Fruit fly (Drosophila melanogaster) whole organism, embryonic: ENCODE results near the gene CIA30.
A peak's percentile ranks its signal among the peaks of the same experiment; 100 is the strongest.

Source experiments
- ATbp ChIP-seq: fragments of 200-800 bp; sonication (Bioruptor generic); optimal IDR thresholded peaks from 2 replicates; lab custom pipeline; 2017; ENCODE audit warnings: missing biosample characterization, mild to moderate bottlenecking, missing genetic modification characterization, missing genetic modification reagents
- BEAF-32 ChIP-seq: fragments of 200-800 bp; sonication (Bioruptor generic); optimal IDR thresholded peaks from 3 replicates; lab custom pipeline; 2017; ENCODE audit warnings: missing biosample characterization, missing genetic modification characterization, mild to moderate bottlenecking, moderate library complexity, missing genetic modification reagents
- CG10147 ChIP-seq: fragments of 200-800 bp; sonication (Bioruptor generic); optimal IDR thresholded peaks from 2 replicates; lab custom pipeline; 2019; ENCODE audit warnings: missing biosample characterization, mild to moderate bottlenecking, missing genetic modification characterization, moderate library complexity
- CG10267 ChIP-seq: fragments of 200-800 bp; sonication (Bioruptor generic); optimal IDR thresholded peaks from 2 replicates; lab custom pipeline; 2018; ENCODE audit warnings: missing biosample characterization, mild to moderate bottlenecking, missing genetic modification characterization, moderate library complexity
- CG11504 ChIP-seq: fragments of 200-800 bp; sonication (Bioruptor generic); optimal IDR thresholded peaks from 3 replicates; lab custom pipeline; 2019; ENCODE audit warnings: missing biosample characterization, mild to moderate bottlenecking, missing genetic modification characterization, moderate library complexity
- CG12769 ChIP-seq: fragments of 200-800 bp; sonication (Bioruptor generic); optimal IDR thresholded peaks from 2 replicates; lab custom pipeline; 2019; ENCODE audit warnings: missing biosample characterization, mild to moderate bottlenecking, missing genetic modification characterization, moderate library complexity
- CG12942 ChIP-seq: fragments of 200-800 bp; sonication (Bioruptor generic); optimal IDR thresholded peaks from 3 replicates; lab custom pipeline; 2016; ENCODE audit warnings: missing biosample characterization, missing genetic modification characterization
- CG14965 ChIP-seq: fragments of 200-800 bp; sonication (Bioruptor generic); optimal IDR thresholded peaks from 2 replicates; lab custom pipeline; 2016; ENCODE audit warnings: missing biosample characterization, missing genetic modification characterization, borderline replicate concordance
- CG16779 ChIP-seq: fragments of 200-800 bp; sonication (Bioruptor generic); IDR thresholded peaks from 2 replicates; pipeline ENCODE4 v1.3.6; 2022; ENCODE audit warnings: missing biosample characterization, missing genetic modification characterization
- CG16815 ChIP-seq: fragments of 200-800 bp; sonication (Bioruptor generic); optimal IDR thresholded peaks from 3 replicates; lab custom pipeline; 2017; ENCODE audit warnings: missing biosample characterization, mild to moderate bottlenecking, missing genetic modification characterization
- CG18262 ChIP-seq: fragments of 200-800 bp; optimal IDR thresholded peaks from 3 replicates; lab custom pipeline; 2019; ENCODE audit warnings: missing biosample characterization, mild to moderate bottlenecking, missing genetic modification characterization, moderate library complexity
- CG2129 ChIP-seq: fragments of 200-800 bp; sonication (Bioruptor generic); IDR thresholded peaks from 2 replicates; pipeline ENCODE4 v1.3.6; 2022; ENCODE audit warnings: missing biosample characterization, missing genetic modification characterization; ENCODE audit not compliant: partially characterized antibody
- CG2199 ChIP-seq: fragments of 200-800 bp; sonication (Bioruptor generic); IDR thresholded peaks from 3 replicates; pipeline ENCODE4 v1.3.6; 2022; ENCODE audit warnings: missing biosample characterization, missing genetic modification characterization
- CG2712 ChIP-seq: fragments of 200-800 bp; optimal IDR thresholded peaks from 3 replicates; lab custom pipeline; 2019; ENCODE audit warnings: missing biosample characterization, mild to moderate bottlenecking, missing genetic modification characterization, moderate library complexity
- CG31365 ChIP-seq: fragments of 200-800 bp; sonication (Bioruptor generic); optimal IDR thresholded peaks from 2 replicates; lab custom pipeline; 2018; ENCODE audit warnings: missing biosample characterization, mild to moderate bottlenecking, missing genetic modification characterization
- CG33213 ChIP-seq: fragments of 200-800 bp; sonication (Bioruptor generic); optimal IDR thresholded peaks from 3 replicates; lab custom pipeline; 2016; ENCODE audit warnings: missing biosample characterization, missing genetic modification characterization
- CG3995 ChIP-seq: fragments of 200-800 bp; sonication (Bioruptor generic); optimal IDR thresholded peaks from 3 replicates; lab custom pipeline; 2016; ENCODE audit warnings: missing biosample characterization, missing genetic modification characterization
- CG4282 ChIP-seq: fragments of 200-800 bp; sonication (Bioruptor generic); optimal IDR thresholded peaks from 2 replicates; lab custom pipeline; 2016; ENCODE audit warnings: missing biosample characterization, missing genetic modification characterization
- CG4328 ChIP-seq: fragments of 200-800 bp; sonication (Bioruptor generic); optimal IDR thresholded peaks from 3 replicates; lab custom pipeline; 2017; ENCODE audit warnings: missing biosample characterization, missing genetic modification reagents, missing genetic modification characterization
- CG7271 ChIP-seq: fragments of 200-800 bp; sonication (Bioruptor generic); optimal IDR thresholded peaks from 2 replicates; lab custom pipeline; 2018; ENCODE audit warnings: missing biosample characterization, mild to moderate bottlenecking, missing genetic modification characterization, moderate library complexity
- CG7357 ChIP-seq: fragments of 200-800 bp; sonication (Bioruptor generic); IDR thresholded peaks from 3 replicates; pipeline ENCODE4 v1.3.6; 2022; ENCODE audit warnings: missing biosample characterization, missing genetic modification characterization
- CG7839 ChIP-seq: fragments of 200-800 bp; sonication (Bioruptor generic); optimal IDR thresholded peaks from 3 replicates; lab custom pipeline; 2018; ENCODE audit warnings: missing biosample characterization, mild to moderate bottlenecking, missing genetic modification characterization, moderate library complexity
- CG7928 ChIP-seq: fragments of 200-800 bp; sonication (Bioruptor generic); optimal IDR thresholded peaks from 2 replicates; lab custom pipeline; 2017; ENCODE audit warnings: missing biosample characterization, mild to moderate bottlenecking, missing genetic modification characterization
- CG9215 ChIP-seq: fragments of 200-800 bp; sonication (Bioruptor generic); IDR thresholded peaks from 2 replicates; pipeline ENCODE4 v1.3.6; 2022; ENCODE audit warnings: missing biosample characterization, missing genetic modification characterization
- CG9609 ChIP-seq: fragments of 200-800 bp; sonication (Bioruptor generic); optimal IDR thresholded peaks from 3 replicates; lab custom pipeline; 2016; ENCODE audit warnings: missing biosample characterization, missing genetic modification characterization
- HLH54F ChIP-seq: fragments of 200-800 bp; sonication (Bioruptor generic); optimal IDR thresholded peaks from 3 replicates; lab custom pipeline; 2016; ENCODE audit warnings: missing biosample characterization, missing genetic modification characterization
- Hmr ChIP-seq: fragments of 200-800 bp; sonication (Bioruptor generic); optimal IDR thresholded peaks from 3 replicates; lab custom pipeline; 2017; ENCODE audit warnings: mild to moderate bottlenecking, missing biosample characterization, missing genetic modification reagents, missing genetic modification characterization
- Hr3 ChIP-seq: fragments of 200-800 bp; sonication (Bioruptor generic); optimal IDR thresholded peaks from 3 replicates; lab custom pipeline; 2016; ENCODE audit warnings: missing biosample characterization, missing genetic modification characterization
- Hr78 ChIP-seq, 2 experiments: fragments of 200-800 bp in 1 of 2; fragments of >200 bp in 1 of 2; sonication (Bioruptor generic) in 1 of 2; optimal IDR thresholded peaks; 2 replicates each; lab custom pipeline; 2017 to 2019; ENCODE audit warnings: missing biosample characterization in 2 of 2, missing genetic modification characterization in 2 of 2, mild to moderate bottlenecking in 1 of 2, moderate library complexity in 1 of 2
- Med ChIP-seq: fragments of 200-800 bp; sonication (Bioruptor generic); peaks from one replicate; lab custom pipeline; 2016; ENCODE audit warnings: missing biosample characterization, missing genetic modification characterization, mild to moderate bottlenecking, inconsistent platforms, moderate library complexity
- Nf-YA ChIP-seq: fragments of 200-800 bp; sonication (Bioruptor generic); IDR thresholded peaks from 2 replicates; pipeline ENCODE4 v1.3.6; 2022; ENCODE audit warnings: missing biosample characterization, missing genetic modification characterization
- ac ChIP-seq: fragments of 200-800 bp; sonication (Bioruptor generic); optimal IDR thresholded peaks from 3 replicates; lab custom pipeline; 2017; ENCODE audit warnings: missing biosample characterization, mild to moderate bottlenecking, missing genetic modification characterization
- ase ChIP-seq: fragments of 200-800 bp; sonication (Bioruptor generic); IDR thresholded peaks from 3 replicates; pipeline ENCODE4 v1.3.6; 2022; ENCODE audit warnings: missing biosample characterization, missing genetic modification characterization
- caup ChIP-seq: fragments of 200-800 bp; sonication (Bioruptor generic); optimal IDR thresholded peaks from 3 replicates; lab custom pipeline; 2017; ENCODE audit warnings: missing biosample characterization, mild to moderate bottlenecking, missing genetic modification characterization, moderate library complexity; ENCODE audit not compliant: severe bottlenecking
- emc ChIP-seq: fragments of 200-800 bp; sonication (Bioruptor generic); optimal IDR thresholded peaks from 2 replicates; lab custom pipeline; 2016; ENCODE audit warnings: missing biosample characterization, missing genetic modification characterization
- fd96Cb ChIP-seq: fragments of 200-800 bp; sonication (Bioruptor generic); optimal IDR thresholded peaks from 2 replicates; lab custom pipeline; 2018; ENCODE audit warnings: missing biosample characterization, mild to moderate bottlenecking, missing genetic modification characterization, moderate library complexity
- insv ChIP-seq, 2 experiments: fragments of 200-800 bp; sonication (Bioruptor generic); optimal IDR thresholded peaks; 3 replicates each; lab custom pipeline; 2016 to 2018; ENCODE audit warnings: missing biosample characterization in 2 of 2, missing genetic modification characterization in 2 of 2
- kah ChIP-seq: fragments of 200-800 bp; sonication (Bioruptor generic); optimal IDR thresholded peaks from 2 replicates; lab custom pipeline; 2018; ENCODE audit warnings: missing biosample characterization, mild to moderate bottlenecking, missing genetic modification characterization
- luna ChIP-seq: fragments of 200-800 bp; sonication (Bioruptor generic); optimal IDR thresholded peaks from 2 replicates; lab custom pipeline; 2016; ENCODE audit warnings: missing biosample characterization, missing genetic modification characterization
- nerfin-2 ChIP-seq: fragments of 200-800 bp; sonication (Bioruptor generic); IDR thresholded peaks from 2 replicates; pipeline ENCODE4 v1.3.6; 2022; ENCODE audit warnings: missing biosample characterization, missing genetic modification characterization; ENCODE audit not compliant: partially characterized antibody
- onecut ChIP-seq: fragments of 200-800 bp; sonication (Bioruptor generic); IDR thresholded peaks from 2 replicates; pipeline ENCODE4 v1.3.6; 2022; ENCODE audit warnings: missing biosample characterization, missing genetic modification characterization
- pho ChIP-seq: fragments of 200-800 bp; sonication (Bioruptor generic); optimal IDR thresholded peaks from 2 replicates; lab custom pipeline; 2016; ENCODE audit warnings: missing biosample characterization, missing genetic modification characterization
- pnt ChIP-seq: fragments of 200-800 bp; sonication (Bioruptor generic); optimal IDR thresholded peaks from 3 replicates; lab custom pipeline; 2016; ENCODE audit warnings: missing biosample characterization, missing genetic modification characterization
- prd ChIP-seq, 3 experiments: fragments of >200 bp in 2 of 3; fragments of 200-800 bp in 1 of 3; sonication (Bioruptor generic) in 1 of 3; optimal IDR thresholded peaks in 2 of 3; IDR thresholded peaks in 1 of 3; 2 replicates in 2 of 3; 3 replicates in 1 of 3; pipeline versions ENCODE4 v1.3.6 to Lab custom; 2017 to 2022; ENCODE audit warnings: missing biosample characterization in 1 of 3, missing genetic modification characterization in 1 of 3
- psq ChIP-seq: fragments of 200-800 bp; sonication (Bioruptor generic); optimal IDR thresholded peaks from 2 replicates; lab custom pipeline; 2017; ENCODE audit warnings: missing biosample characterization, missing genetic modification characterization
- pzg ChIP-seq: fragments of 200-800 bp; sonication (Bioruptor generic); optimal IDR thresholded peaks from 3 replicates; lab custom pipeline; 2018; ENCODE audit warnings: missing biosample characterization, mild to moderate bottlenecking, missing genetic modification characterization, moderate library complexity
- repo ChIP-seq: fragments of 200-800 bp; sonication (Bioruptor generic); optimal IDR thresholded peaks from 2 replicates; lab custom pipeline; 2016; ENCODE audit warnings: missing biosample characterization, missing genetic modification characterization
- so ChIP-seq: fragments of 200-800 bp; sonication (Bioruptor generic); IDR thresholded peaks from 3 replicates; pipeline ENCODE4 v1.3.6; 2022; ENCODE audit warnings: missing biosample characterization, missing genetic modification characterization
- vfl ChIP-seq: fragments of 200-800 bp; sonication (Bioruptor generic); optimal IDR thresholded peaks from 2 replicates; lab custom pipeline; 2016; ENCODE audit warnings: missing biosample characterization, missing genetic modification characterization
- zfh2 ChIP-seq: fragments of 200-800 bp; sonication (Bioruptor generic); optimal IDR thresholded peaks from 2 replicates; lab custom pipeline; 2016; ENCODE audit warnings: missing biosample characterization, missing genetic modification characterization

The CIA30 gene

DNA sequence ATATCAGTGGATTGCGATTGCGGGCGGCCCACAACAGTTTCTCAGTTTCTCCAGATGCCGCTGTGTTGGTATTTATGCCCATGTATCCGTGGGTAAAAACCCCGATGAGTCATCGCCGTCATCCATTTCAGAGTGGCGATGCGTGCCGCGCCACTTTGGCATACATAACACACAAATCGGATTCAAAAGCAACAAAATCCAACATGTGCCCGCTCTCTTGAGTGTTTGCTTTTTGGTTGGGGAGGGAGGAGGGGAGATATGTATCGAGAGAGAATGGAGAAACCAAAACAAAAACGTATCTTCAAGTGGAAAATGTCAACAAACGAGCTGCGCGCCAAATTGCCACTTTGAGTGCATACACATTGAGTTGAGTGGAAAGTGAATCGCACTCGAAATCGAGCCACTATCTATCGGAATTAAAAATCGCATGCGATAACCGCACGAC, 34.9 kb downstream of the CIA30 start (continued):
- TF ChIP-seq CG9609 (GFP tag; lab: Kevin White, UChicago) (no peak), ac (GFP tag; lab: Kevin White, UChicago) (no peak), CG2712 (no peak), Hr3 (GFP tag; lab: Kevin White, UChicago) (no peak), emc (no peak), CG7928 (GFP tag; lab: Kevin White, UChicago) (no peak), psq (GFP tag; lab: Kevin White, UChicago) (no peak), Med (peak; percentile 69), nerfin-2 (GFP tag; lab: Robert Waterston, UW) (no peak; the same call in 1 of the 2 replicates), kah (GFP tag; lab: Kevin White, UChicago) (peak; percentile 89), Hr78 (GFP tag; optimal IDR thresholded peaks at IDR 0.05; lab: Kevin White, UChicago) (no peak), so (peak; percentile 51; the same call in 1 of the 3 replicates), prd (optimal IDR thresholded peaks at IDR 0.05; lab: Kevin White, UChicago) (no peak), prd (GFP tag; IDR thresholded peaks at IDR 0.05; lab: Robert Waterston, UW) (no peak), CG14965 (GFP tag; lab: Kevin White, UChicago) (no peak), pzg (GFP tag; lab: Kevin White, UChicago) (no peak), CG9215 (GFP tag; lab: Robert Waterston, UW) (no peak), pho (no peak), fd96Cb (no peak), zfh2 (GFP tag; lab: Kevin White, UChicago) (no peak), pnt (no peak), CG7839 (tag; lab: Kevin White, UChicago) (no peak), CG7357 (no peak), CG10267 (tag; lab: Kevin White, UChicago) (no peak), repo (GFP tag; lab: Kevin White, UChicago) (no peak), CG12769 (tag; lab: Kevin White, UChicago) (peak; percentile 47), CG11504 (no peak), CG4328 (GFP tag; lab: Kevin White, UChicago) (no peak), CG4282 (GFP tag; lab: Kevin White, UChicago) (no peak), CG16815 (GFP tag; lab: Kevin White, UChicago) (no peak), CG2199 (GFP tag; lab: Robert Waterston, UW) (0 out of 3 replicates have a peak, but pooled peaks have one; percentile 64), Hmr (GFP tag; lab: Kevin White, UChicago) (peak; percentile 48), caup (GFP tag; lab: Kevin White, UChicago) (no peak), luna (GFP tag; lab: Kevin White, UChicago) (no peak), Nf-YA (no peak), insv (GFP tag; optimal IDR thresholded peaks at IDR 0.05; lab: Kevin White, UChicago) (peak in 1 of 2 experiments; percentile 65), BEAF-32 (GFP tag; lab: Kevin White, UChicago) (no peak), CG33213 (GFP tag; lab: Kevin White, UChicago) (no peak), CG7271 (no peak), CG3995 (GFP tag; lab: Kevin White, UChicago) (no peak), CG2129 (0 out of 2 replicates have a peak, but pooled peaks have one; percentile 13), CG31365 (tag; lab: Kevin White, UChicago) (no peak), ATbp (peak; percentile 65), vfl (GFP tag; lab: Kevin White, UChicago) (no peak), onecut (no peak), HLH54F (no peak), CG12942 (GFP tag; lab: Kevin White, UChicago) (no peak), CG16779 (GFP tag; lab: Robert Waterston, UW) (no peak), CG18262 (tag; lab: Kevin White, UChicago) (no peak), ase (no peak), CG10147 (GFP tag; lab: Kevin White, UChicago) (no peak)
